Worm (Caenorhabditis elegans): Measurements from ENCODE around the gene sor-3.

sor-3 gene

DNA sequence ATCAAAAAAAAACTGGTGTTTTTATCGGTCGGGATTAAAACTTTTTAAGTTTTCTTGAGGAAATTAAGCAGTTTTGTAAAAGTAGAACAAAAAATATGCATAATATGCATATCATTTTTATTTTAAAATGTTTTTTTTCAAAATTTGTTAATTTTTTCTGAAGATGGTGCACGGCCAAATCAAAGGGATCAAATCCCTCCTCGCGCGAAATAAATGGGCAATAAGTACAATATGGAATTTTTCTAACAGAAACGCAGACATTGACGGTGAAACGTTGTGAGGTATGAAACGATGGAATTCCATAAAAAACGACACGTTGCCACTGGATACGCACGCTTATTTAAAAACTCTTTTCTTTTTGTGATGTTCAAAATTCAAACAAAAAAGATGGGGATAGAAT is 49.5 kb downstream of the sor-3 start:
- TF ChIP-seq lin-14 (GFP tag; optimal IDR thresholded peaks at IDR 0.05) (no peak), dsc-1 (tag; optimal IDR thresholded peaks at IDR 0.05) (no peak), pag-3 (tag; optimal IDR thresholded peaks at IDR 0.05; ENCODE audit: borderline replicate concordance, insufficient read depth) (no peak), lir-3 (tag; optimal IDR thresholded peaks at IDR 0.05; ENCODE audit: poor library complexity) (no peak), nhr-47 (tag; optimal IDR thresholded peaks at IDR 0.05) (peak; percentile 53)

DNA sequence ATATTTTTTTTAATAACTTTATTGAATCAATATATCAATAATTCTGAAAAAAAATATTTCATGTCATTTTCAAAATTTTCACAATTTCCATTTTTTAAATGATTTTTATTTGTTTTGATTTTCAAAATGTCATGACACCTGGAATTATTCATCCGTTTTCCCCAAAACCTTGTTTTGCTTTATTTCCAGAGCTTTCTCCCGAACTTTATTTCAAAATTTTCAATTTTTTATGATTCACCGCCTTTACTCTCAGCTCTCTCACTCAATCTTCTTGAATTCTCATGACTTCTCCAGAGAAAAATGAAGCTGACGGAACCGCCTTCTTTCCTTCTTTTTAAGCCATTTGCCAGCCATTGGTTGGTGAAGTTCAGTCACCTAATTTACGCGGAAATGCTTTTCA is 51.2 kb downstream of the sor-3 start, which contains the start of gene R04A9.1:
TSS of gene R04A9.1 (plus strand) at position 301 of the 400 bp plus-strand sequence.
- TF ChIP-seq zag-1 (tag; optimal IDR thresholded peaks at IDR 0.05) (no peak), fkh-10 (GFP tag; optimal IDR thresholded peaks at IDR 0.05) (no peak), dsc-1 (tag; optimal IDR thresholded peaks at IDR 0.05) (no peak), nhr-76 (tag; optimal IDR thresholded peaks at IDR 0.05) (no peak), fkh-4 (tag; optimal IDR thresholded peaks at IDR 0.05; ENCODE audit: borderline replicate concordance) (no peak), hlh-4 (tag; optimal IDR thresholded peaks at IDR 0.05) (no peak), lin-39 (tag; optimal IDR thresholded peaks at IDR 0.05) (no peak), C16A3.4 (tag; optimal IDR thresholded peaks at IDR 0.05) (no peak), ceh-82 (tag; optimal IDR thresholded peaks at IDR 0.05) (no peak), mab-9 (GFP tag; IDR thresholded peaks at IDR 0.05) (no peak), mep-1 (tag; optimal IDR thresholded peaks at IDR 0.05) (no peak)
